Fruit fly (Drosophila melanogaster) whole organism, embryonic: ENCODE data around the gene haf.

Experiments
- ATbp ChIP-seq: fragments of 200-800 bp; sonication (Bioruptor generic); optimal IDR thresholded peaks from 2 replicates; lab custom pipeline; 2017; ENCODE audit warnings: missing biosample characterization, mild to moderate bottlenecking, missing genetic modification characterization, missing genetic modification reagents
- Awh ChIP-seq: fragments of 200-800 bp; sonication (Bioruptor generic); IDR thresholded peaks from 2 replicates; pipeline ENCODE4, ENCODE4 v1.3.6; 2022; ENCODE audit warnings: missing biosample characterization, missing genetic modification characterization
- Bgb ChIP-seq: fragments of 200-800 bp; sonication (Bioruptor generic); IDR thresholded peaks from 2 replicates; pipeline ENCODE4 v1.3.6; 2022; ENCODE audit warnings: missing biosample characterization, missing genetic modification characterization; ENCODE audit not compliant: partially characterized antibody
- CG11695 ChIP-seq: fragments of 200-800 bp; sonication (Bioruptor generic); IDR thresholded peaks from 3 replicates; pipeline ENCODE4 v1.3.6; 2022; ENCODE audit warnings: missing biosample characterization, missing genetic modification characterization
- CG15601 ChIP-seq: fragments of 200-800 bp; sonication (Bioruptor generic); optimal IDR thresholded peaks from 3 replicates; lab custom pipeline; 2019; ENCODE audit warnings: missing biosample characterization, mild to moderate bottlenecking, missing genetic modification characterization, moderate library complexity
- CG16779 ChIP-seq: fragments of 200-800 bp; sonication (Bioruptor generic); IDR thresholded peaks from 2 replicates; pipeline ENCODE4 v1.3.6; 2022; ENCODE audit warnings: missing biosample characterization, missing genetic modification characterization
- CG18011 ChIP-seq: fragments of 200-800 bp; sonication (Bioruptor generic); optimal IDR thresholded peaks from 2 replicates; lab custom pipeline; 2017; ENCODE audit warnings: missing biosample characterization, missing genetic modification characterization, mild to moderate bottlenecking, moderate library complexity, missing genotype
- CG2120 ChIP-seq: fragments of 200-800 bp; sonication (Bioruptor generic); optimal IDR thresholded peaks from 3 replicates; lab custom pipeline; 2016; ENCODE audit warnings: missing biosample characterization, missing genetic modification characterization
- CG30020 ChIP-seq: fragments of 200-800 bp; optimal IDR thresholded peaks from 2 replicates; lab custom pipeline; 2019; ENCODE audit warnings: missing biosample characterization, mild to moderate bottlenecking, missing genetic modification characterization, moderate library complexity
- CG3163 ChIP-seq: fragments of 200-800 bp; sonication (Bioruptor generic); optimal IDR thresholded peaks from 3 replicates; lab custom pipeline; 2016; ENCODE audit warnings: missing biosample characterization, missing genetic modification characterization
- CG32767 ChIP-seq: fragments of 200-800 bp; sonication (Bioruptor generic); IDR thresholded peaks from 2 replicates; pipeline ENCODE4 v1.3.6; 2022; ENCODE audit warnings: missing biosample characterization, missing genetic modification characterization
- CG4707 ChIP-seq: fragments of 200-800 bp; sonication (Bioruptor generic); optimal IDR thresholded peaks from 2 replicates; lab custom pipeline; 2018; ENCODE audit warnings: missing biosample characterization, mild to moderate bottlenecking, missing genetic modification characterization, moderate library complexity
- CG6254 ChIP-seq: fragments of 200-800 bp; sonication (Bioruptor generic); optimal IDR thresholded peaks from 3 replicates; lab custom pipeline; 2017; ENCODE audit warnings: mild to moderate bottlenecking, missing biosample characterization, missing genetic modification reagents, missing genetic modification characterization
- CG6272 ChIP-seq: fragments of 200-800 bp; sonication (Bioruptor generic); IDR thresholded peaks from 2 replicates; pipeline ENCODE4 v1.3.6; 2022; ENCODE audit warnings: missing biosample characterization, missing genetic modification characterization
- CG6813 ChIP-seq: fragments of 200-800 bp; sonication (Bioruptor generic); optimal IDR thresholded peaks from 2 replicates; lab custom pipeline; 2017; ENCODE audit warnings: missing biosample characterization, missing genetic modification characterization, mild to moderate bottlenecking, moderate library complexity, missing genetic modification reagents
- CG7963 ChIP-seq: fragments of 200-800 bp; sonication (Bioruptor generic); IDR thresholded peaks from 3 replicates; pipeline ENCODE4 v1.3.6; 2022; ENCODE audit warnings: missing biosample characterization, missing genetic modification characterization; ENCODE audit not compliant: partially characterized antibody
- CG8281 ChIP-seq: fragments of 200-800 bp; sonication (Bioruptor generic); optimal IDR thresholded peaks from 2 replicates; lab custom pipeline; 2018; ENCODE audit warnings: missing biosample characterization, mild to moderate bottlenecking, missing genetic modification characterization, moderate library complexity
- CG9876 ChIP-seq: fragments of 200-800 bp; sonication (Bioruptor generic); optimal IDR thresholded peaks from 2 replicates; lab custom pipeline; 2016; ENCODE audit warnings: missing biosample characterization, missing genetic modification characterization
- Dip2 ChIP-seq: fragments of 200-800 bp; sonication (Bioruptor generic); IDR thresholded peaks from 2 replicates; pipeline ENCODE4 v1.3.6; 2022; ENCODE audit warnings: missing biosample characterization, missing genetic modification characterization
- Dp ChIP-seq: fragments of 200-800 bp; sonication (Bioruptor generic); optimal IDR thresholded peaks from 2 replicates; lab custom pipeline; 2018; ENCODE audit warnings: missing biosample characterization, mild to moderate bottlenecking, missing genetic modification characterization, moderate library complexity
- Ets65A ChIP-seq: fragments of 200-800 bp; sonication (Bioruptor generic); peaks from one replicate; lab custom pipeline; 2016; ENCODE audit warnings: missing biosample characterization, missing genetic modification characterization
- Hmx ChIP-seq: fragments of 200-800 bp; sonication (Bioruptor generic); optimal IDR thresholded peaks from 2 replicates; lab custom pipeline; 2016; ENCODE audit warnings: missing biosample characterization, missing genetic modification characterization
- Hr78 ChIP-seq, 2 experiments: fragments of 200-800 bp in 1 of 2; fragments of >200 bp in 1 of 2; sonication (Bioruptor generic) in 1 of 2; optimal IDR thresholded peaks; 2 replicates each; lab custom pipeline; 2017 to 2019; ENCODE audit warnings: missing biosample characterization in 2 of 2, missing genetic modification characterization in 2 of 2, mild to moderate bottlenecking in 1 of 2, moderate library complexity in 1 of 2
- Lpt ChIP-seq: fragments of >200 bp; optimal IDR thresholded peaks from 2 replicates; lab custom pipeline; 2018; ENCODE audit warnings: missing biosample characterization, missing genetic modification characterization
- Meics ChIP-seq: fragments of 200-800 bp; sonication (Bioruptor generic); optimal IDR thresholded peaks from 2 replicates; lab custom pipeline; 2017; ENCODE audit warnings: missing biosample characterization, mild to moderate bottlenecking, missing genetic modification characterization
- Myb ChIP-seq: fragments of 200-800 bp; sonication (Bioruptor generic); optimal IDR thresholded peaks from 2 replicates; lab custom pipeline; 2016; ENCODE audit warnings: missing biosample characterization, missing genetic modification characterization
- Neu2 ChIP-seq: fragments of 200-800 bp; sonication (Bioruptor generic); optimal IDR thresholded peaks from 3 replicates; lab custom pipeline; 2016; ENCODE audit warnings: missing biosample characterization, missing genetic modification characterization, borderline replicate concordance
- Nf-YC ChIP-seq: fragments of 200-800 bp; optimal IDR thresholded peaks from 3 replicates; lab custom pipeline; 2019; ENCODE audit warnings: missing biosample characterization, mild to moderate bottlenecking, missing genetic modification characterization, moderate library complexity
- Sry-δ ChIP-seq: fragments of 200-800 bp; sonication (Bioruptor generic); optimal IDR thresholded peaks from 2 replicates; lab custom pipeline; 2016; ENCODE audit warnings: missing biosample characterization, missing genetic modification characterization
- Stat92E ChIP-seq, 3 experiments: fragments of >200 bp in 2 of 3; fragments of 200-800 bp in 1 of 3; sonication (Bioruptor generic) in 1 of 3; optimal IDR thresholded peaks; 2 replicates each; lab custom pipeline; 2017 to 2019; ENCODE audit warnings: missing biosample characterization in 3 of 3, missing genetic modification characterization in 3 of 3, mild to moderate bottlenecking in 1 of 3, moderate library complexity in 1 of 3
- Vsx1 ChIP-seq: fragments of 200-800 bp; sonication (Bioruptor generic); optimal IDR thresholded peaks from 2 replicates; lab custom pipeline; 2017; ENCODE audit warnings: missing biosample characterization, mild to moderate bottlenecking, missing genetic modification characterization, missing genetic modification reagents
- bcd ChIP-seq: fragments of 200-800 bp; sonication (Bioruptor generic); optimal IDR thresholded peaks from 2 replicates; lab custom pipeline; 2017; ENCODE audit warnings: missing biosample characterization, mild to moderate bottlenecking, missing genetic modification characterization
- bowl ChIP-seq: fragments of 200-800 bp; sonication (Bioruptor generic); IDR thresholded peaks from 2 replicates; pipeline ENCODE4 v1.3.6; 2022; ENCODE audit warnings: missing biosample characterization, missing genetic modification characterization
- cg ChIP-seq: fragments of 200-800 bp; sonication (Bioruptor generic); optimal IDR thresholded peaks from 3 replicates; lab custom pipeline; 2019; ENCODE audit warnings: missing biosample characterization, mild to moderate bottlenecking, missing genetic modification characterization, moderate library complexity
- chn ChIP-seq: fragments of 200-800 bp; sonication (Bioruptor generic); optimal IDR thresholded peaks from 2 replicates; lab custom pipeline; 2016; ENCODE audit warnings: missing biosample characterization, missing genetic modification characterization
- da ChIP-seq: fragments of 200-800 bp; sonication (Bioruptor generic); optimal IDR thresholded peaks from 2 replicates; lab custom pipeline; 2016; ENCODE audit warnings: missing biosample characterization, missing genetic modification characterization
- dmrt11E ChIP-seq: fragments of 200-800 bp; sonication (Bioruptor generic); optimal IDR thresholded peaks from 3 replicates; lab custom pipeline; 2018; ENCODE audit warnings: missing biosample characterization, mild to moderate bottlenecking, missing genetic modification characterization, moderate library complexity
- dmrt99B ChIP-seq: fragments of 200-800 bp; sonication (Bioruptor generic); optimal IDR thresholded peaks from 2 replicates; lab custom pipeline; 2018; ENCODE audit warnings: missing biosample characterization, mild to moderate bottlenecking, missing genetic modification characterization, moderate library complexity
- dysf ChIP-seq: fragments of 200-800 bp; sonication (Bioruptor generic); IDR thresholded peaks from 3 replicates; pipeline ENCODE4 v1.3.6; 2022; ENCODE audit warnings: missing biosample characterization, missing genetic modification characterization
- exex ChIP-seq: fragments of 200-800 bp; sonication (Bioruptor generic); optimal IDR thresholded peaks from 4 replicates; lab custom pipeline; 2018; ENCODE audit warnings: missing biosample characterization, mild to moderate bottlenecking, missing genetic modification characterization, moderate library complexity
- gro ChIP-seq: fragments of 200-800 bp; sonication (Bioruptor generic); optimal IDR thresholded peaks from 2 replicates; lab custom pipeline; 2016; ENCODE audit warnings: missing biosample characterization, missing genetic modification characterization
- gsb-n ChIP-seq: fragments of 200-800 bp; sonication (Bioruptor generic); optimal IDR thresholded peaks from 3 replicates; lab custom pipeline; 2018; ENCODE audit warnings: missing biosample characterization, mild to moderate bottlenecking, missing genetic modification characterization
- hth ChIP-seq: fragments of >200 bp; optimal IDR thresholded peaks from 2 replicates; lab custom pipeline; 2017; ENCODE audit warnings: inconsistent platforms
- nau ChIP-seq: fragments of 200-800 bp; sonication (Bioruptor generic); optimal IDR thresholded peaks from 3 replicates; lab custom pipeline; 2017; ENCODE audit warnings: missing biosample characterization, mild to moderate bottlenecking, missing genetic modification characterization, missing genetic modification reagents
- phol ChIP-seq: fragments of 200-800 bp; sonication (Bioruptor generic); optimal IDR thresholded peaks from 3 replicates; lab custom pipeline; 2018; ENCODE audit warnings: missing biosample characterization, mild to moderate bottlenecking, missing genetic modification characterization, moderate library complexity
- ro ChIP-seq: fragments of 200-800 bp; sonication (Bioruptor generic); IDR thresholded peaks from 2 replicates; pipeline ENCODE4 v1.3.6; 2022; ENCODE audit warnings: missing biosample characterization, missing genetic modification characterization
- salm ChIP-seq: fragments of 200-800 bp; sonication (Bioruptor generic); optimal IDR thresholded peaks from 2 replicates; lab custom pipeline; 2018; ENCODE audit warnings: missing biosample characterization, mild to moderate bottlenecking, missing genetic modification characterization
- ssp ChIP-seq: fragments of 200-800 bp; sonication (Bioruptor generic); IDR thresholded peaks from 2 replicates; pipeline ENCODE4 v1.3.6; 2022; ENCODE audit warnings: missing biosample characterization, missing genetic modification characterization
- tgo ChIP-seq: fragments of 200-800 bp; sonication (Bioruptor generic); IDR thresholded peaks from 3 replicates; pipeline ENCODE4 v1.3.6; 2022; ENCODE audit warnings: missing biosample characterization, missing genetic modification characterization

Gene haf

DNA sequence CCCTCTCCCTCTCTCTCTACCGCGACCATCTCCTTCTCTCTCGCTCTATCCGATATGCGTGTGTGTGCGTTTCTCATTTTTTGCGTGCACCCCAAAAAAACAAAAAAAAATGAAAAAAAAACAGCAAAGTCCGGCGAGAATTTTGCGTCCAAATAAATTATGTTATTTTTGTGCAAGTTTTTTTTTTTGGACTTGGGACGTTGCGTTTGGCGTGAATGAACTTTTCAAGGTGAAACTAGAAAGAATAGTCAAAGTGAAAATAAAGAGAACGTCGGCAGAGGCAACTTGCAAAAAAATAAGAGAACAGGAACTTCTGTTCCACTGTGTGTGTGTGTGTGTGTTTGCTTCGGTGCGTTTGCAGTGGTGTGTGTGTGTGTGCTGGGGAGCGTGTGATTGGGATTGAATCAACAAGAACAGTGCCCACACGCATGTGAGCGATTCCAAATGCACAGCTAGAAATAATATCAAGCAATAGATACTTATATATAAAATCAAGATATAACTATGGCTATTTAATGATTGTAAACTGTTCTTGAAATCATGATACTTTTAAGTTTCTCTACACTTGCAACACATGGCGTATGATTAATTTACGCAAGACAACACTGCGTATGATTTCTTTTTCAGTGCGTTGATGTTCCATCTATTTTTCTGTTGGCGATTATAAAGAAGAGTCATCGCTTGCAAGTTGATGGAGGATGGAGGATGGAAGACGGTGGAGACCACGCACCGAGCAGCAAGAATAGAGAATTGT lies 74.5 kb downstream of the haf start (continued):
- TF ChIP-seq phol (peak; percentile 32), CG6813 (GFP tag; lab: Kevin White, UChicago) (no peak), CG8281 (tag; lab: Kevin White, UChicago) (no peak), CG4707 (GFP tag; lab: Kevin White, UChicago) (no peak), Dip2 (GFP tag; lab: Robert Waterston, UW) (no peak), Stat92E (GFP tag; optimal IDR thresholded peaks at IDR 0.05; lab: Kevin White, UChicago) (no peak), CG6254 (no peak), CG2120 (peak; percentile 77), Hr78 (GFP tag; optimal IDR thresholded peaks at IDR 0.05; lab: Kevin White, UChicago) (no peak), nau (GFP tag; lab: Kevin White, UChicago) (peak; percentile 13), Meics (GFP tag; lab: Kevin White, UChicago) (peak; percentile 62), CG6272 (GFP tag; lab: Robert Waterston, UW) (no peak), CG7963 (GFP tag; lab: Robert Waterston, UW) (no peak), Neu2 (GFP tag; lab: Kevin White, UChicago) (no peak), Hmx (GFP tag; lab: Kevin White, UChicago) (no peak), hth (no peak), CG11695 (GFP tag; lab: Robert Waterston, UW) (peak; percentile 71; the same call in 2 of the 3 replicates), Vsx1 (GFP tag; lab: Kevin White, UChicago) (peak; percentile 9), dysf (GFP tag; lab: Robert Waterston, UW) (peak; percentile 83), CG15601 (no peak), Bgb (GFP tag; lab: Robert Waterston, UW) (no peak), Lpt (GFP tag; lab: Kevin White, UChicago) (no peak), Awh (GFP tag; lab: Robert Waterston, UW) (no peak), CG9876 (GFP tag; lab: Kevin White, UChicago) (no peak), exex (peak; percentile 16), cg (GFP tag; lab: Kevin White, UChicago) (peak; percentile 23), ATbp (GFP tag; lab: Kevin White, UChicago) (peak; percentile 1), Ets65A (GFP tag; lab: Kevin White, UChicago) (peak; percentile 93), CG3163 (GFP tag; lab: Kevin White, UChicago) (no peak), Dp (GFP tag; lab: Kevin White, UChicago) (no peak), Sry-δ (GFP tag; lab: Kevin White, UChicago) (no peak), da (no peak), Myb (GFP tag; lab: Kevin White, UChicago) (peak; percentile 0), salm (tag; lab: Kevin White, UChicago) (no peak), CG32767 (GFP tag; lab: Robert Waterston, UW) (no peak), dmrt99B (peak; percentile 70), Nf-YC (tag; lab: Kevin White, UChicago) (peak; percentile 17), dmrt11E (tag; lab: Kevin White, UChicago) (no peak), chn (no peak), CG30020 (tag; lab: Kevin White, UChicago) (no peak), CG16779 (GFP tag; lab: Robert Waterston, UW) (no peak), ro (GFP tag; lab: Robert Waterston, UW) (no peak), gro (peak; percentile 4), bowl (no peak), gsb-n (no peak), tgo (peak; percentile 73), CG18011 (no peak), ssp (GFP tag; lab: Robert Waterston, UW) (no peak), bcd (GFP tag; lab: Kevin White, UChicago) (peak; percentile 27)
